Fruit fly (Drosophila melanogaster) whole organism, embryonic: ENCODE results near the gene TH1.
A peak's percentile ranks its signal among the peaks of the same experiment; 100 is the strongest.

ENCODE experiments used
- Asciz ChIP-seq: fragments of 200-800 bp; sonication (Bioruptor generic); optimal IDR thresholded peaks from 2 replicates; lab custom pipeline; 2017; ENCODE audit warnings: missing biosample characterization, mild to moderate bottlenecking, missing genetic modification characterization, missing genetic modification reagents
- Bdp1 ChIP-seq: fragments of 200-800 bp; sonication (Bioruptor generic); optimal IDR thresholded peaks from 3 replicates; lab custom pipeline; 2016; ENCODE audit warnings: missing biosample characterization, missing genetic modification characterization
- BtbVII ChIP-seq: fragments of 200-800 bp; sonication (Bioruptor generic); optimal IDR thresholded peaks from 3 replicates; lab custom pipeline; 2017; ENCODE audit warnings: missing biosample characterization, mild to moderate bottlenecking, missing genetic modification characterization
- Bteb2 ChIP-seq: fragments of 200-800 bp; sonication (Bioruptor generic); optimal IDR thresholded peaks from 2 replicates; lab custom pipeline; 2016; ENCODE audit warnings: missing biosample characterization, missing genetic modification characterization
- CG12071 ChIP-seq: fragments of 200-800 bp; sonication (Bioruptor generic); optimal IDR thresholded peaks from 3 replicates; lab custom pipeline; 2018; ENCODE audit warnings: missing biosample characterization, mild to moderate bottlenecking, missing genetic modification characterization
- CG12236 ChIP-seq: fragments of 200-800 bp; sonication (Bioruptor generic); optimal IDR thresholded peaks from 2 replicates; lab custom pipeline; 2016; ENCODE audit warnings: missing biosample characterization, missing genetic modification characterization
- CG12942 ChIP-seq: fragments of 200-800 bp; sonication (Bioruptor generic); optimal IDR thresholded peaks from 3 replicates; lab custom pipeline; 2016; ENCODE audit warnings: missing biosample characterization, missing genetic modification characterization
- CG14667 ChIP-seq: fragments of 200-800 bp; sonication (Bioruptor generic); IDR thresholded peaks from 2 replicates; pipeline ENCODE4 v1.3.6; 2022; ENCODE audit warnings: missing biosample characterization, missing genetic modification characterization
- CG15479 ChIP-seq: fragments of 200-800 bp; sonication (Bioruptor generic); optimal IDR thresholded peaks from 3 replicates; lab custom pipeline; 2019; ENCODE audit warnings: missing biosample characterization, mild to moderate bottlenecking, missing genetic modification characterization, moderate library complexity
- CG16813 ChIP-seq: fragments of 200-800 bp; sonication (Bioruptor generic); IDR thresholded peaks from 3 replicates; pipeline ENCODE4 v1.3.6; 2022; ENCODE audit warnings: missing biosample characterization, missing genetic modification characterization; ENCODE audit not compliant: partially characterized antibody
- CG17361 ChIP-seq: fragments of 200-800 bp; sonication (Bioruptor generic); IDR thresholded peaks from 3 replicates; pipeline ENCODE4 v1.3.6; 2022; ENCODE audit warnings: missing biosample characterization, missing genetic modification characterization
- CG17912 ChIP-seq: fragments of 200-800 bp; sonication (Bioruptor generic); optimal IDR thresholded peaks from 2 replicates; lab custom pipeline; 2018; ENCODE audit warnings: missing biosample characterization, mild to moderate bottlenecking, missing genetic modification characterization
- CG18011 ChIP-seq: fragments of 200-800 bp; sonication (Bioruptor generic); optimal IDR thresholded peaks from 2 replicates; lab custom pipeline; 2017; ENCODE audit warnings: missing biosample characterization, missing genetic modification characterization, mild to moderate bottlenecking, moderate library complexity, missing genotype
- CG31224 ChIP-seq: fragments of 200-800 bp; sonication (Bioruptor generic); IDR thresholded peaks from 2 replicates; pipeline ENCODE4 v1.3.6; 2022; ENCODE audit warnings: missing biosample characterization, missing genetic modification characterization
- CG31441 ChIP-seq: fragments of 200-800 bp; sonication (Bioruptor generic); IDR thresholded peaks from 2 replicates; pipeline ENCODE4 v1.3.6; 2022; ENCODE audit warnings: missing biosample characterization, missing genetic modification characterization
- CG33213 ChIP-seq: fragments of 200-800 bp; sonication (Bioruptor generic); optimal IDR thresholded peaks from 3 replicates; lab custom pipeline; 2016; ENCODE audit warnings: missing biosample characterization, missing genetic modification characterization
- CG3407 ChIP-seq: fragments of 200-800 bp; sonication (Bioruptor generic); optimal IDR thresholded peaks from 2 replicates; lab custom pipeline; 2018; ENCODE audit warnings: missing biosample characterization, mild to moderate bottlenecking, missing genetic modification characterization
- CG3995 ChIP-seq: fragments of 200-800 bp; sonication (Bioruptor generic); optimal IDR thresholded peaks from 3 replicates; lab custom pipeline; 2016; ENCODE audit warnings: missing biosample characterization, missing genetic modification characterization
- CG6272 ChIP-seq: fragments of 200-800 bp; sonication (Bioruptor generic); IDR thresholded peaks from 2 replicates; pipeline ENCODE4 v1.3.6; 2022; ENCODE audit warnings: missing biosample characterization, missing genetic modification characterization
- CG7987 ChIP-seq: fragments of 200-800 bp; sonication (Bioruptor generic); optimal IDR thresholded peaks from 2 replicates; lab custom pipeline; 2018; ENCODE audit warnings: missing biosample characterization, mild to moderate bottlenecking, missing genetic modification characterization, moderate library complexity
- CG8765 ChIP-seq: fragments of 200-800 bp; sonication (Bioruptor generic); IDR thresholded peaks from 2 replicates; pipeline ENCODE4 v1.3.6; 2022; ENCODE audit warnings: missing biosample characterization, missing genetic modification characterization
- CG8924 ChIP-seq: fragments of 200-800 bp; optimal IDR thresholded peaks from 3 replicates; lab custom pipeline; 2019; ENCODE audit warnings: missing biosample characterization, mild to moderate bottlenecking, missing genetic modification characterization, moderate library complexity
- Fer1 ChIP-seq: fragments of 200-800 bp; sonication (Bioruptor generic); optimal IDR thresholded peaks from 2 replicates; lab custom pipeline; 2017; ENCODE audit warnings: missing biosample characterization, mild to moderate bottlenecking, missing genetic modification characterization
- Fer3 ChIP-seq: fragments of 200-800 bp; sonication (Bioruptor generic); optimal IDR thresholded peaks from 2 replicates; lab custom pipeline; 2018; ENCODE audit warnings: missing biosample characterization, mild to moderate bottlenecking, missing genetic modification characterization, moderate library complexity
- Hand ChIP-seq: fragments of 200-800 bp; sonication (Bioruptor generic); optimal IDR thresholded peaks from 2 replicates; lab custom pipeline; 2017; ENCODE audit warnings: mild to moderate bottlenecking, missing biosample characterization, missing genetic modification reagents, missing genetic modification characterization
- Hr78 ChIP-seq, 2 experiments: fragments of 200-800 bp in 1 of 2; fragments of >200 bp in 1 of 2; sonication (Bioruptor generic) in 1 of 2; optimal IDR thresholded peaks; 2 replicates each; lab custom pipeline; 2017 to 2019; ENCODE audit warnings: missing biosample characterization in 2 of 2, missing genetic modification characterization in 2 of 2, mild to moderate bottlenecking in 1 of 2, moderate library complexity in 1 of 2
- Nf-YC ChIP-seq: fragments of 200-800 bp; optimal IDR thresholded peaks from 3 replicates; lab custom pipeline; 2019; ENCODE audit warnings: missing biosample characterization, mild to moderate bottlenecking, missing genetic modification characterization, moderate library complexity
- PHDP ChIP-seq: fragments of 200-800 bp; sonication (Bioruptor generic); optimal IDR thresholded peaks from 3 replicates; lab custom pipeline; 2018; ENCODE audit warnings: missing biosample characterization, mild to moderate bottlenecking, missing genetic modification characterization, moderate library complexity
- Spps ChIP-seq: fragments of 200-800 bp; sonication (Bioruptor generic); optimal IDR thresholded peaks from 2 replicates; lab custom pipeline; 2018; ENCODE audit warnings: missing biosample characterization, mild to moderate bottlenecking, missing genetic modification characterization
- Sry-δ ChIP-seq: fragments of 200-800 bp; sonication (Bioruptor generic); optimal IDR thresholded peaks from 2 replicates; lab custom pipeline; 2016; ENCODE audit warnings: missing biosample characterization, missing genetic modification characterization
- Stat92E ChIP-seq, 3 experiments: fragments of >200 bp in 2 of 3; fragments of 200-800 bp in 1 of 3; sonication (Bioruptor generic) in 1 of 3; optimal IDR thresholded peaks; 2 replicates each; lab custom pipeline; 2017 to 2019; ENCODE audit warnings: missing biosample characterization in 3 of 3, missing genetic modification characterization in 3 of 3, mild to moderate bottlenecking in 1 of 3, moderate library complexity in 1 of 3
- Taf1 ChIP-seq: fragments of 200-800 bp; sonication (Bioruptor generic); IDR thresholded peaks from 2 replicates; pipeline ENCODE4 v1.3.6; 2022; ENCODE audit warnings: missing biosample characterization, missing genetic modification characterization
- Trl ChIP-seq, 3 experiments: fragments of >200 bp in 2 of 3; fragments of 200-800 bp in 1 of 3; sonication (Bioruptor generic) in 1 of 3; optimal IDR thresholded peaks; 2 replicates in 1 of 3; 3 replicates in 2 of 3; lab custom pipeline; 2016 to 2017; ENCODE audit warnings: missing biosample characterization in 1 of 3, missing genetic modification characterization in 1 of 3
- Vsx1 ChIP-seq: fragments of 200-800 bp; sonication (Bioruptor generic); optimal IDR thresholded peaks from 2 replicates; lab custom pipeline; 2017; ENCODE audit warnings: missing biosample characterization, mild to moderate bottlenecking, missing genetic modification characterization, missing genetic modification reagents
- Xrp1 ChIP-seq: fragments of 200-800 bp; sonication (Bioruptor generic); IDR thresholded peaks from 2 replicates; pipeline ENCODE4 v1.3.6; 2022; ENCODE audit warnings: missing biosample characterization, missing genetic modification characterization
- YL-1 ChIP-seq: fragments of 200-800 bp; sonication (Bioruptor generic); optimal IDR thresholded peaks from 3 replicates; lab custom pipeline; 2017; ENCODE audit warnings: missing biosample characterization, mild to moderate bottlenecking, missing genetic modification characterization
- ap ChIP-seq: fragments of 200-800 bp; sonication (Bioruptor generic); IDR thresholded peaks from 2 replicates; pipeline ENCODE4 v1.3.6; 2022; ENCODE audit warnings: missing biosample characterization, missing genetic modification characterization
- caup ChIP-seq: fragments of 200-800 bp; sonication (Bioruptor generic); optimal IDR thresholded peaks from 3 replicates; lab custom pipeline; 2017; ENCODE audit warnings: missing biosample characterization, mild to moderate bottlenecking, missing genetic modification characterization, moderate library complexity; ENCODE audit not compliant: severe bottlenecking
- cg ChIP-seq: fragments of 200-800 bp; sonication (Bioruptor generic); optimal IDR thresholded peaks from 3 replicates; lab custom pipeline; 2019; ENCODE audit warnings: missing biosample characterization, mild to moderate bottlenecking, missing genetic modification characterization, moderate library complexity
- fd3F ChIP-seq: fragments of 200-800 bp; sonication (Bioruptor generic); optimal IDR thresholded peaks from 2 replicates; lab custom pipeline; 2018; ENCODE audit warnings: missing biosample characterization, mild to moderate bottlenecking, missing genetic modification characterization, moderate library complexity
- maf-S ChIP-seq: fragments of 200-800 bp; sonication (Bioruptor generic); optimal IDR thresholded peaks from 2 replicates; lab custom pipeline; 2016; ENCODE audit warnings: missing biosample characterization, missing genetic modification characterization
- slp2 ChIP-seq: fragments of 200-800 bp; sonication (Bioruptor generic); optimal IDR thresholded peaks from 2 replicates; lab custom pipeline; 2016; ENCODE audit warnings: missing biosample characterization, missing genetic modification characterization
- tap ChIP-seq: fragments of 200-800 bp; optimal IDR thresholded peaks from 3 replicates; lab custom pipeline; 2019; ENCODE audit warnings: missing biosample characterization, mild to moderate bottlenecking, missing genetic modification characterization, moderate library complexity
- tll ChIP-seq, 2 experiments: fragments of 200-800 bp in 1 of 2; fragments of >200 bp in 1 of 2; sonication (Bioruptor generic) in 1 of 2; optimal IDR thresholded peaks; 2 replicates each; lab custom pipeline; 2017 to 2019; ENCODE audit warnings: missing biosample characterization in 2 of 2, missing genetic modification characterization in 2 of 2, mild to moderate bottlenecking in 1 of 2, moderate library complexity in 1 of 2
- trem ChIP-seq: fragments of 200-800 bp; optimal IDR thresholded peaks from 3 replicates; lab custom pipeline; 2019; ENCODE audit warnings: missing biosample characterization, mild to moderate bottlenecking, missing genetic modification characterization, moderate library complexity
- vvl ChIP-seq: fragments of 200-800 bp; sonication (Bioruptor generic); IDR thresholded peaks from 2 replicates; pipeline ENCODE4 v1.3.6; 2022; ENCODE audit warnings: missing biosample characterization, missing genetic modification characterization
- z ChIP-seq: fragments of 200-800 bp; sonication (Bioruptor generic); IDR thresholded peaks from 3 replicates; pipeline ENCODE4 v1.3.6; 2022; ENCODE audit warnings: missing biosample characterization, missing genetic modification characterization

Gene TH1

dm6 chrX:16384843-16385726 is 6.2 kb downstream of the TH1 start, which contains the start of the genes CG9992 and CG4239 (continued):
- TF ChIP-seq CG14667 (GFP tag; lab: Robert Waterston, UW) (0 out of 2 replicates have a peak, but pooled peaks have one; percentile 7), CG3407 (GFP tag; lab: Kevin White, UChicago) (no peak), PHDP (peak; percentile 58), Xrp1 (GFP tag; lab: Robert Waterston, UW) (peak; percentile 28; the same call in 1 of the 2 replicates), tll (GFP tag; optimal IDR thresholded peaks at IDR 0.05; lab: Kevin White, UChicago) (no peak), CG16813 (GFP tag; lab: Robert Waterston, UW) (peak; percentile 75), Spps (tag; lab: Kevin White, UChicago) (no peak), CG17361 (GFP tag; lab: Robert Waterston, UW) (peak; percentile 85), CG6272 (GFP tag; lab: Robert Waterston, UW) (peak; percentile 61), CG12236 (GFP tag; lab: Kevin White, UChicago) (no peak), CG12942 (GFP tag; lab: Kevin White, UChicago) (peak; percentile 49), ap (GFP tag; lab: Robert Waterston, UW) (no peak), tap (tag; lab: Kevin White, UChicago) (no peak), CG3995 (GFP tag; lab: Kevin White, UChicago) (peak; percentile 35), Sry-δ (peak; percentile 69), vvl (peak; percentile 39; the same call in 1 of the 2 replicates), CG18011 (GFP tag; lab: Kevin White, UChicago) (no peak), Trl (optimal IDR thresholded peaks at IDR 0.05; lab: Kevin White, UChicago) (peak in 1 of 2 experiments; percentile 52), Trl (GFP tag; optimal IDR thresholded peaks at IDR 0.05; lab: Kevin White, UChicago) (peak; percentile 1), caup (GFP tag; lab: Kevin White, UChicago) (no peak), z (GFP tag; lab: Robert Waterston, UW) (no peak), fd3F (GFP tag; lab: Kevin White, UChicago) (peak; percentile 53), CG31441 (GFP tag; lab: Robert Waterston, UW) (peak; percentile 66; the same call in 1 of the 2 replicates), maf-S (GFP tag; lab: Kevin White, UChicago) (no peak), CG17912 (GFP tag; lab: Kevin White, UChicago) (no peak), Stat92E (GFP tag; optimal IDR thresholded peaks at IDR 0.05; lab: Kevin White, UChicago) (no peak), Asciz (GFP tag; lab: Kevin White, UChicago) (no peak), cg (GFP tag; lab: Kevin White, UChicago) (no peak), CG15479 (GFP tag; lab: Kevin White, UChicago) (no peak), Fer1 (GFP tag; lab: Kevin White, UChicago) (no peak), CG8924 (tag; lab: Kevin White, UChicago) (peak; percentile 65), slp2 (GFP tag; lab: Kevin White, UChicago) (no peak), Vsx1 (GFP tag; lab: Kevin White, UChicago) (no peak), Bdp1 (GFP tag; lab: Kevin White, UChicago) (peak; percentile 37), CG8765 (GFP tag; lab: Robert Waterston, UW) (peak; percentile 38; the same call in 1 of the 2 replicates), Fer3 (tag; lab: Kevin White, UChicago) (peak; percentile 53), CG33213 (GFP tag; lab: Kevin White, UChicago) (no peak), CG31224 (GFP tag; lab: Robert Waterston, UW) (peak; percentile 44; the same call in 1 of the 2 replicates), trem (tag; lab: Kevin White, UChicago) (peak; percentile 56), YL-1 (GFP tag; lab: Kevin White, UChicago) (no peak), CG12071 (peak; percentile 34), BtbVII (GFP tag; lab: Kevin White, UChicago) (no peak), Bteb2 (no peak), Hand (GFP tag; lab: Kevin White, UChicago) (no peak), Hr78 (GFP tag; optimal IDR thresholded peaks at IDR 0.05; lab: Kevin White, UChicago) (no peak), Taf1 (GFP tag; lab: Robert Waterston, UW) (peak; percentile 36; the same call in 1 of the 2 replicates), Nf-YC (tag; lab: Kevin White, UChicago) (peak; percentile 53), CG7987 (GFP tag; lab: Kevin White, UChicago) (no peak)
